Worm (Caenorhabditis elegans): ENCODE measurements around the gene B0464.9.

The B0464.9 gene

DNA sequence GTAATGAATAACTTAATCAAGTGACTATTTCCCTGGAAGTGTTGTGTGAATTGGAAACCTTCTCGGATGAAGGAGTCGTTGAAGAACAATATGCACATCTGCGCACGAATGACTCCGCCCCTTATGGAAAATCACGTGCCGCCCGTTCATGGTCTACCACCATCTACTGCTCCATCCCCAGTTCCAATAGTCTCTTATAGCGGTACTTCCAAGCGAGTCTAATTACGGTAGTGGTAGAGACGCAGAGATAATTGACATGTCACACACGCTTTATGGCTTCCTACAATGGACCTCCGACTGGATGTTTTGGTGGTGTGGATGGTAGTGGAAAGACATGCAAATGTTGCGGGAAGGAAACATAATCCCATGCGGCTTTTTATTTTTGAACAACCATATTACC, 14.6 kb upstream of the B0464.9 start:
- TF ChIP-seq odd-2 (tag; optimal IDR thresholded peaks at IDR 0.05) (no peak), tbx-2 (tag; optimal IDR thresholded peaks at IDR 0.05) (peak; percentile 15), nfya-1 (tag; optimal IDR thresholded peaks at IDR 0.05) (peak; percentile 41), ttx-3 (tag; optimal IDR thresholded peaks at IDR 0.05) (no peak), pat-9 (tag; optimal IDR thresholded peaks at IDR 0.05) (no peak), unc-42 (tag; optimal IDR thresholded peaks at IDR 0.05) (peak; percentile 55), dve-1 (tag; optimal IDR thresholded peaks at IDR 0.05) (no peak), ceh-22 (tag; optimal IDR thresholded peaks at IDR 0.05) (no peak), lim-6 (tag; optimal IDR thresholded peaks at IDR 0.05) (no peak), syd-9 (tag; optimal IDR thresholded peaks at IDR 0.05) (no peak), nhr-11 (tag; optimal IDR thresholded peaks at IDR 0.05) (no peak), pha-4 (tag; optimal IDR thresholded peaks at IDR 0.05) (no peak), fkh-6 (tag; optimal IDR thresholded peaks at IDR 0.05) (no peak), K02D7.2 (tag; optimal IDR thresholded peaks at IDR 0.05) (no peak), T23F11.4 (GFP tag; optimal IDR thresholded peaks at IDR 0.05) (no peak), ceh-34 (tag; optimal IDR thresholded peaks at IDR 0.05) (peak; percentile 58), zip-5 (tag; optimal IDR thresholded peaks at IDR 0.05) (no peak), C38D4.7 (GFP tag; optimal IDR thresholded peaks at IDR 0.05) (no peak), ceh-2 (tag; optimal IDR thresholded peaks at IDR 0.05) (no peak), tbx-7 (tag; optimal IDR thresholded peaks at IDR 0.05) (no peak), eyg-1 (tag; optimal IDR thresholded peaks at IDR 0.05) (no peak), K09A11.1 (tag; optimal IDR thresholded peaks at IDR 0.05; ENCODE audit: insufficient read depth) (no peak), ceh-48 (tag; optimal IDR thresholded peaks at IDR 0.05) (no peak), lin-11 (tag; optimal IDR thresholded peaks at IDR 0.05) (no peak), ceh-14 (tag; optimal IDR thresholded peaks at IDR 0.05) (peak; percentile 19), dmd-4 (tag; optimal IDR thresholded peaks at IDR 0.05; ENCODE audit: borderline replicate concordance) (no peak), fkh-10 (GFP tag; optimal IDR thresholded peaks at IDR 0.05) (no peak), ref-2 (tag; optimal IDR thresholded peaks at IDR 0.05) (peak; percentile 51), ceh-6 (GFP tag; optimal IDR thresholded peaks at IDR 0.05) (no peak), elt-4 (tag; optimal IDR thresholded peaks at IDR 0.05) (no peak), hlh-30 (tag; optimal IDR thresholded peaks at IDR 0.05; ENCODE audit: insufficient read depth) (peak; percentile 93), unc-55 (GFP tag; optimal IDR thresholded peaks at IDR 0.05) (peak; percentile 40), unc-3 (GFP tag; conservative IDR thresholded peaks at IDR 0.05) (no peak), unc-3 (tag; optimal IDR thresholded peaks at IDR 0.05) (no peak), ceh-31 (tag; optimal IDR thresholded peaks at IDR 0.05) (peak; percentile 92), elt-2 (tag; optimal IDR thresholded peaks at IDR 0.05) (no peak), pag-3 (tag; optimal IDR thresholded peaks at IDR 0.05; ENCODE audit: borderline replicate concordance) (no peak), Y22D7AL.16 (tag; optimal IDR thresholded peaks at IDR 0.05) (no peak), sox-4 (tag; optimal IDR thresholded peaks at IDR 0.05) (no peak), ceh-9 (tag; optimal IDR thresholded peaks at IDR 0.05) (no peak), F13H6.1 (tag; optimal IDR thresholded peaks at IDR 0.05) (no peak), sox-2 (GFP tag; IDR thresholded peaks at IDR 0.05) (peak; percentile 10; the same call in 1 of the 2 replicates)

DNA sequence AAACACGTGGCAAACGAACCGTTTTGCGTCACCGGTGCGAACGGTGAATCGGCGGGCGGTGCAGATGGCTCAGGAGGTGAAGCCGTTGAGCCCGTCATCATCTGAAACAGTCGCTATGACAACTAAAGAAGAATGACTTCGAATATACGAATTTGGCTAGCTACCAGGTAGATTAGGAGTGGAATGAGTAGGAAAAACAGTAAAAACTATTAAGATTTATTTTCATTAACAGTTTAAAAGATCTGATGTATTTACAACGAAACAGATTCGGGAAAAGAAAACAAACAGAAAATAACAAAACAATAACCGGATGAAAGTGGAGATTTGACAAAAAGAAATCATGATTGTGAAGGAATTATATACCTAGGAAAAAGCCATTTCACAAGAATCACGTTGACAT, 11.6 kb upstream of the B0464.9 start, which contains the start of gene F54C8.7:
Gene F54C8.7 (minus strand): TSS at position 101 of the 400 bp plus-strand sequence.
- TF ChIP-seq ceh-31 (tag; optimal IDR thresholded peaks at IDR 0.05) (no peak), ama-1 (optimal IDR thresholded peaks at IDR 0.05) (no peak), ceh-48 (tag; optimal IDR thresholded peaks at IDR 0.05) (no peak), sdc-2 (tag; optimal IDR thresholded peaks at IDR 0.05) (no peak), fax-1 (tag; optimal IDR thresholded peaks at IDR 0.05) (no peak), hlh-15 (tag; optimal IDR thresholded peaks at IDR 0.05) (no peak), che-1 (tag; optimal IDR thresholded peaks at IDR 0.05) (no peak), K09A11.1 (tag; optimal IDR thresholded peaks at IDR 0.05; ENCODE audit: insufficient read depth) (no peak), hlh-8 (tag; optimal IDR thresholded peaks at IDR 0.05) (no peak), rnt-1 (tag; optimal IDR thresholded peaks at IDR 0.05) (no peak), ref-2 (tag; optimal IDR thresholded peaks at IDR 0.05) (no peak), odd-2 (tag; optimal IDR thresholded peaks at IDR 0.05) (no peak), F13H6.1 (tag; optimal IDR thresholded peaks at IDR 0.05) (no peak), ceh-6 (GFP tag; optimal IDR thresholded peaks at IDR 0.05) (no peak), C38D4.7 (GFP tag; optimal IDR thresholded peaks at IDR 0.05) (no peak), ceh-22 (tag; optimal IDR thresholded peaks at IDR 0.05) (no peak), pha-2 (tag; optimal IDR thresholded peaks at IDR 0.05) (no peak), pat-9 (tag; optimal IDR thresholded peaks at IDR 0.05) (no peak), tbx-7 (tag; optimal IDR thresholded peaks at IDR 0.05) (no peak)
